Worm (Caenorhabditis elegans) whole organism, L4 larva: ENCODE measurements around the gene acr-2.
A peak's percentile ranks its signal among the peaks of the same experiment; 100 is the strongest.

Source experiments
- F49E8.2 ChIP-seq: sonication (generic microtip); optimal IDR thresholded peaks from 2 replicates; lab custom pipeline; 2016; ENCODE audit warnings: missing compliant biosample characterization, mild to moderate bottlenecking, missing genetic modification characterization, borderline replicate concordance
- R02D3.7 ChIP-seq: fragments of 150-350 bp; sonication (generic microtip); optimal IDR thresholded peaks from 3 replicates; lab custom pipeline; 2014; ENCODE audit warnings: missing biosample characterization, missing genetic modification characterization
- Y48G9A.11 ChIP-seq: fragments of 200-800 bp; sonication (Bioruptor generic); IDR thresholded peaks from 2 replicates; pipeline ENCODE4 v1.3.6; 2022; ENCODE audit warnings: missing genetic modification reagents, missing genetic modification characterization, missing compliant biosample characterization
- Y75B8A.6 ChIP-seq: fragments of 200-800 bp; sonication (Bioruptor generic); IDR thresholded peaks from 2 replicates; pipeline ENCODE4 v1.3.6; 2022; ENCODE audit warnings: missing genetic modification reagents, missing genetic modification characterization, missing compliant biosample characterization
- ZK337.2 ChIP-seq: fragments of 200-800 bp; sonication (Bioruptor generic); IDR thresholded peaks from 2 replicates; pipeline ENCODE4 v1.3.6; 2022; ENCODE audit warnings: missing genetic modification reagents, missing genetic modification characterization, missing compliant biosample characterization
- ZK546.5 ChIP-seq, 2 experiments: sonication (generic microtip); optimal IDR thresholded peaks; 2 replicates each; lab custom pipeline; 2017; ENCODE audit warnings: missing biosample characterization in 2 of 2, missing genetic modification characterization in 2 of 2
- ama-1 ChIP-seq: fragments of 150-350 bp; optimal IDR thresholded peaks from 2 replicates; lab custom pipeline; 2014; ENCODE audit warnings: inconsistent platforms, mixed read lengths
- attf-4 ChIP-seq: sonication (generic microtip); optimal IDR thresholded peaks from 3 replicates; lab custom pipeline; 2017; ENCODE audit warnings: missing biosample characterization, missing genetic modification characterization
- ceh-28 ChIP-seq: fragments of 150-350 bp; optimal IDR thresholded peaks from 2 replicates; lab custom pipeline; 2014; ENCODE audit warnings: missing biosample characterization, missing genetic modification reagents, missing genetic modification characterization
- ceh-32 ChIP-seq: sonication (generic microtip); optimal IDR thresholded peaks from 2 replicates; lab custom pipeline; 2016; ENCODE audit warnings: mild to moderate bottlenecking, missing genetic modification characterization, missing compliant biosample characterization; ENCODE audit not compliant: poor library complexity
- ceh-44 ChIP-seq: fragments of 200-800 bp; sonication (Bioruptor generic); IDR thresholded peaks from 2 replicates; pipeline ENCODE4 v1.3.6; 2022; ENCODE audit warnings: missing genetic modification reagents, missing genetic modification characterization, missing compliant biosample characterization
- ceh-62 ChIP-seq: sonication (generic microtip); optimal IDR thresholded peaks from 2 replicates; lab custom pipeline; 2017; ENCODE audit warnings: missing biosample characterization, missing genetic modification characterization
- ctbp-1 ChIP-seq: fragments of 200-800 bp; sonication (Bioruptor generic); IDR thresholded peaks from 2 replicates; pipeline ENCODE4 v1.3.6; 2022; ENCODE audit warnings: missing genetic modification reagents, missing genetic modification characterization, missing compliant biosample characterization
- daf-19 ChIP-seq: fragments of 200-800 bp; sonication (Bioruptor generic); conservative IDR thresholded peaks from 2 replicates; pipeline ENCODE4 v1.3.6; 2022; ENCODE audit warnings: missing genetic modification characterization, missing compliant biosample characterization
- dpl-1 ChIP-seq: fragments of 150-350 bp; optimal IDR thresholded peaks from 2 replicates; lab custom pipeline; 2014; ENCODE audit warnings: missing biosample characterization, missing genetic modification reagents, missing genetic modification characterization
- egl-27 ChIP-seq: sonication (generic microtip); optimal IDR thresholded peaks from 3 replicates; lab custom pipeline; 2017; ENCODE audit warnings: missing biosample characterization, missing genetic modification reagents, missing genetic modification characterization
- fos-1 ChIP-seq: fragments of 150-350 bp; optimal IDR thresholded peaks from 2 replicates; lab custom pipeline; 2014; ENCODE audit warnings: missing biosample characterization, missing genetic modification characterization
- hif-1 ChIP-seq, 2 experiments: sonication (generic microtip); optimal IDR thresholded peaks; 2 replicates each; lab custom pipeline; 2016 to 2017; ENCODE audit warnings: missing compliant biosample characterization in 2 of 2, missing genetic modification characterization in 2 of 2, missing genetic modification reagents in 2 of 2, missing genotype in 2 of 2, mild to moderate bottlenecking in 1 of 2
- lim-7 ChIP-seq: fragments of 200-800 bp; sonication (Bioruptor generic); IDR thresholded peaks from 2 replicates; pipeline ENCODE4 v1.3.6; 2022; ENCODE audit warnings: missing genetic modification characterization, missing compliant biosample characterization
- lin-1 ChIP-seq: fragments of 200-800 bp; sonication (Bioruptor generic); IDR thresholded peaks from 2 replicates; pipeline ENCODE4 v1.3.6; 2022; ENCODE audit warnings: missing genetic modification reagents, missing genetic modification characterization, missing compliant biosample characterization
- lin-13 ChIP-seq: fragments of 150-350 bp; optimal IDR thresholded peaks from 2 replicates; lab custom pipeline; 2014; ENCODE audit warnings: missing biosample characterization, missing genetic modification reagents, missing genetic modification characterization
- lin-29 ChIP-seq: fragments of 200-800 bp; sonication (Bioruptor generic); IDR thresholded peaks from 2 replicates; pipeline ENCODE4 v1.3.6; 2022; ENCODE audit warnings: missing genetic modification reagents, missing genetic modification characterization, missing compliant biosample characterization
- lin-38 ChIP-seq: fragments of 200-800 bp; sonication (Bioruptor generic); IDR thresholded peaks from 2 replicates; pipeline ENCODE4 v1.3.6; 2022; ENCODE audit warnings: missing genetic modification reagents, missing genetic modification characterization, missing compliant biosample characterization
- lin-39 ChIP-seq: fragments of 150-350 bp; optimal IDR thresholded peaks from 2 replicates; lab custom pipeline; 2014; ENCODE audit warnings: missing biosample characterization, missing genetic modification reagents, missing genetic modification characterization
- lsy-2 ChIP-seq, 2 experiments: fragments of 150-350 bp in 1 of 2; sonication (generic microtip) in 1 of 2; optimal IDR thresholded peaks; 2 replicates each; lab custom pipeline; 2014 to 2017; ENCODE audit warnings: missing biosample characterization in 2 of 2, missing genetic modification characterization in 2 of 2
- mdl-1 ChIP-seq, 2 experiments: fragments of 150-350 bp in 1 of 2; sonication (generic microtip) in 1 of 2; optimal IDR thresholded peaks; 2 replicates each; lab custom pipeline; 2014 to 2017; ENCODE audit warnings: missing biosample characterization in 2 of 2, missing genetic modification characterization in 2 of 2
- mes-2 ChIP-seq: sonication (generic microtip); optimal IDR thresholded peaks from 2 replicates; lab custom pipeline; 2016; ENCODE audit warnings: missing genotype, mild to moderate bottlenecking, missing genetic modification characterization, missing compliant biosample characterization; ENCODE audit not compliant: poor library complexity, severe bottlenecking
- mxl-3 ChIP-seq: fragments of 200-800 bp; sonication (Bioruptor generic); optimal IDR thresholded peaks from 2 replicates; lab custom pipeline; 2018; ENCODE audit warnings: mild to moderate bottlenecking, missing genetic modification characterization, missing compliant biosample characterization
- nhr-10 ChIP-seq: fragments of 150-350 bp; optimal IDR thresholded peaks from 2 replicates; lab custom pipeline; 2014; ENCODE audit warnings: missing biosample characterization, missing genetic modification characterization
- nhr-102 ChIP-seq: sonication (generic microtip); optimal IDR thresholded peaks from 2 replicates; lab custom pipeline; 2016; ENCODE audit warnings: mild to moderate bottlenecking, missing genetic modification characterization, moderate library complexity, missing compliant biosample characterization
- nhr-111 ChIP-seq: fragments of 200-800 bp; sonication (Bioruptor generic); optimal IDR thresholded peaks from 2 replicates; lab custom pipeline; 2018; ENCODE audit warnings: mild to moderate bottlenecking, missing genetic modification characterization, missing compliant biosample characterization
- nhr-28 ChIP-seq: fragments of 150-350 bp; optimal IDR thresholded peaks from 2 replicates; lab custom pipeline; 2014; ENCODE audit warnings: missing biosample characterization, missing genetic modification characterization
- nhr-41 ChIP-seq: fragments of 200-800 bp; sonication (Bioruptor generic); IDR thresholded peaks from 2 replicates; pipeline ENCODE4 v1.3.6; 2022; ENCODE audit warnings: missing genetic modification reagents, missing genetic modification characterization, missing compliant biosample characterization
- nhr-42 ChIP-seq: fragments of 200-800 bp; sonication (Bioruptor generic); IDR thresholded peaks from 2 replicates; pipeline ENCODE4 v1.3.6; 2022; ENCODE audit warnings: missing genetic modification characterization, missing compliant biosample characterization
- nhr-6 ChIP-seq: fragments of 150-350 bp; optimal IDR thresholded peaks from 2 replicates; lab custom pipeline; 2014; ENCODE audit warnings: missing biosample characterization, missing genetic modification characterization
- nhr-76 ChIP-seq: fragments of 150-350 bp; optimal IDR thresholded peaks from 2 replicates; lab custom pipeline; 2014; ENCODE audit warnings: missing biosample characterization, missing genetic modification characterization
- sdz-12 ChIP-seq: fragments of 200-800 bp; sonication (Bioruptor generic); optimal IDR thresholded peaks from 2 replicates; lab custom pipeline; 2018; ENCODE audit warnings: mild to moderate bottlenecking, missing genetic modification characterization, missing compliant biosample characterization
- set-16 ChIP-seq: fragments of 200-800 bp; sonication (Bioruptor generic); IDR thresholded peaks from 2 replicates; pipeline ENCODE4 v1.3.6; 2022; ENCODE audit warnings: missing genetic modification reagents, missing genetic modification characterization, missing compliant biosample characterization
- snpc-1.2 ChIP-seq: fragments of 200-800 bp; sonication (Bioruptor generic); IDR thresholded peaks from 2 replicates; pipeline ENCODE4 v1.3.6; 2022; ENCODE audit warnings: missing genetic modification reagents, missing genetic modification characterization, missing compliant biosample characterization
- spr-1 ChIP-seq: sonication (generic microtip); optimal IDR thresholded peaks from 2 replicates; lab custom pipeline; 2016; ENCODE audit warnings: mild to moderate bottlenecking, missing genetic modification characterization, missing compliant biosample characterization
- tag-97 ChIP-seq: fragments of 200-800 bp; sonication (Bioruptor generic); IDR thresholded peaks from 2 replicates; pipeline ENCODE4 v1.3.6; 2022; ENCODE audit warnings: missing genetic modification characterization, missing compliant biosample characterization
- tra-1 ChIP-seq: fragments of 200-800 bp; sonication (Bioruptor generic); IDR thresholded peaks from 2 replicates; pipeline ENCODE4 v1.3.6; 2022; ENCODE audit warnings: missing genetic modification reagents, missing genetic modification characterization, missing compliant biosample characterization
- unc-62 ChIP-seq, 3 experiments: fragments of 150-350 bp in 1 of 3; sonication (generic microtip); optimal IDR thresholded peaks in 2 of 3; peaks in 1 of 3; 1 replicate in 1 of 3; 2 replicates in 2 of 3; lab custom pipeline; 2014 to 2017; ENCODE audit warnings: missing biosample characterization in 3 of 3, missing genetic modification characterization in 3 of 3, missing genetic modification reagents in 3 of 3, missing genotype in 1 of 3
- zfp-3 ChIP-seq: fragments of 200-800 bp; sonication (Bioruptor generic); conservative IDR thresholded peaks from 2 replicates; pipeline ENCODE4 v1.3.6; 2022; ENCODE audit warnings: missing genetic modification reagents, missing genetic modification characterization, missing compliant biosample characterization
- zip-11 ChIP-seq: fragments of 200-800 bp; sonication (Bioruptor generic); IDR thresholded peaks from 2 replicates; pipeline ENCODE4 v1.3.6; 2022; ENCODE audit warnings: missing genetic modification characterization, missing compliant biosample characterization
- ztf-7 ChIP-seq: fragments of 150-350 bp; optimal IDR thresholded peaks from 2 replicates; lab custom pipeline; 2014; ENCODE audit warnings: missing biosample characterization, missing genetic modification characterization

The acr-2 gene

DNA sequence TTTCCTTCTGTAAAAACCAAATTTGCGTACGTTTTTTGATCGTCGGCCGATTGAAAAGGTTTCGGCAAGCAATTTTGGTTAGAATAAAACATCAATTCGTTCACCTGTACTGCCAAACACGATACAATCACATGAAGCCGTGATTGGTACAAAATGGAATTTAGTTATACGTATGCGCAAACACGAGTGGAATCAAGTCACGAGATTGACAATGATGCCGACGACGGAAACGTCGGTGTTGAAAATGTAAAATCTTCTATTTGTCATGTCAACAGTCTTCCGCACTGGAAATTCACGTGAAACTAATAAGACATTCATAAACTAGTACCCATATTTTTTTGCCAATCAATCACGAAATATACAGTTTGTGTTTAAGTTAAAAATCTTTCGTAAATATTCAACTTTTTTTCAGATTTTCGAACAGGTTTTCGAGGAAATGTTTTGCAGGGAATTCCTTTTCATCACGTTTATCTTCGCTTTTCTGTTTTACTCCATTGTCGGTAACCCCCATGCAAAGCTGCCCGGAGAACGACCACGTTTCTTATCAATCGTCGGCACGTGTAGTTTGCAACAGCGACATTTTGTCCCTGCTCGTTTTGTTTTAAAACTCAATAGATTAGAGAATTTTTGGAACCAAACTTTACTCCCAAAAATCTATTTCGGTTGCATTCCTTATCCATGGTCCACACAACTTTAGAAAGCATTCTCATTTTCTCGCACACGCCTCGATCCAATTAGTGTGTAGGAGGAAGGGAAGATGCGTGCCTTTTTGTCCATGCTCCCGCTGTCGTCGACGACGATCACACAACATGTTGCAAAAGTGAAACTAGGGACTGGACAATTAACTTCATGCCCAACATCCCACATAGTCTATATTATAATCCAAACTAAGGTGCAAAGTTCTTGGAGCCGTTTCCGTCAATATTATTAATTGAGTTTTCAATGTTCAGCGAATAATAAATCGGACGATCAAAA, 37.0 kb downstream of the acr-2 start (continued):
- TF ChIP-seq daf-19 (GFP tag; lab: Robert Waterston, UW) (no peak), ceh-32 (tag; lab: Kevin White, UChicago) (no peak), nhr-42 (GFP tag; lab: Robert Waterston, UW) (no peak), lin-1 (GFP tag; lab: Robert Waterston, UW) (no peak), ztf-7 (tag; lab: Kevin White, UChicago) (no peak), ceh-44 (GFP tag; lab: Robert Waterston, UW) (no peak), egl-27 (tag; lab: Kevin White, UChicago) (no peak), lin-38 (no peak), ceh-28 (no peak), ama-1 (no peak), R02D3.7 (no peak)

DNA sequence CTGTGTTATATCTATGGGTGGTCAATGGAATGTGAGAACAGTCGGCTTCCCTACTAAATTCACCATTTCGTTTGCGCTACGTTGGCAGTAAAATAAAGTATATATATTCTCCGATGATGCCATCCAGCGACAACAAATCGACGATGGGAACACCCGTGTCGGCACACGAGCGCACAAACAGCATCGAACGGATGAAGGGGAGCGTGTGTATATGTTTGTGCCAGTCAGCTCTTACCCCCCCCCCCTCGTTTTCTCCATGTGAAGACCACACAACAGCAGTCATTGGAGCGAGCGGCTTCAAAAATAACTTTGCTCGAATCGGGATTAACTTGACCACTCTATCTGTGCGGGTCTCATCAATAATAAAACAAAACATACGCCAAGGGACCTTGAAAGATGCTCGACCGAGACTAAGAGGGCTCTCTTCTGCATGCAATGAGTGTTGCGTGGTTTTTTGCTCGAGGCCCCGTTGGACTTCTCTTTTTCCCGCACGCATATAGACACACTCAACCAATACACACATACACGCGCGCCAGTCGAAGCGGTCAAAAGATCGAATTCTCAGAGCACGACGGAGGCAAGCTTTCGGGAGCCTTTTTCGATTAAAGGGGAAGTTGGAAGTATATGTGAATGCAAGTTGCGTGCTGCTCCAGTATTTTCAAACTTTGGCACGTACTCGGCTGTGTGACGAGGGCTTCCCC, 38.1 kb downstream of the acr-2 start:
- TF ChIP-seq attf-4 (no peak), ctbp-1 (GFP tag; lab: Robert Waterston, UW) (0 out of 2 replicates have a peak, but pooled peaks have one; percentile 21), nhr-10 (tag; lab: Kevin White, UChicago) (no peak), set-16 (GFP tag; lab: Robert Waterston, UW) (no peak), lsy-2 (tag; optimal IDR thresholded peaks at IDR 0.05; lab: Kevin White, UChicago) (no peak), ZK337.2 (GFP tag; lab: Robert Waterston, UW) (no peak), nhr-42 (GFP tag; lab: Robert Waterston, UW) (no peak), tag-97 (no peak), fos-1 (tag; lab: Kevin White, UChicago) (no peak), dpl-1 (GFP tag; lab: Kevin White, UChicago) (no peak), spr-1 (tag; lab: Kevin White, UChicago) (no peak), mes-2 (tag; lab: Kevin White, UChicago) (peak; percentile 1), ceh-62 (no peak), lim-7 (GFP tag; lab: Robert Waterston, UW) (no peak), Y75B8A.6 (no peak), lin-39 (no peak), nhr-41 (GFP tag; lab: Robert Waterston, UW) (no peak), mdl-1 (tag; optimal IDR thresholded peaks at IDR 0.05; lab: Kevin White, UChicago) (peak in 1 of 2 experiments; percentile 87), mxl-3 (no peak), zip-11 (GFP tag; lab: Robert Waterston, UW) (no peak), hif-1 (tag; optimal IDR thresholded peaks at IDR 0.05; lab: Kevin White, UChicago) (peak in 1 of 2 experiments; percentile 78), nhr-111 (GFP tag; lab: Kevin White, UChicago) (no peak), nhr-28 (tag; lab: Kevin White, UChicago) (no peak), nhr-76 (tag; lab: Kevin White, UChicago) (no peak), ZK546.5 (tag; optimal IDR thresholded peaks at IDR 0.05; lab: Kevin White, UChicago) (no peak), unc-62 (GFP tag; optimal IDR thresholded peaks at IDR 0.05 in 1 of 2; lab: Kevin White, UChicago) (peak in 1 of 2 experiments; percentile 70), unc-62 (tag; optimal IDR thresholded peaks at IDR 0.05; lab: Kevin White, UChicago) (no peak), ceh-32 (tag; lab: Kevin White, UChicago) (no peak), tra-1 (GFP tag; lab: Robert Waterston, UW) (no peak), snpc-1.2 (GFP tag; lab: Robert Waterston, UW) (no peak), R02D3.7 (no peak), sdz-12 (GFP tag; lab: Kevin White, UChicago) (peak; percentile 58), F49E8.2 (tag; lab: Kevin White, UChicago) (no peak), Y48G9A.11 (no peak), nhr-102 (tag; lab: Kevin White, UChicago) (no peak), lin-29 (GFP tag; lab: Robert Waterston, UW) (no peak), lin-13 (GFP tag; lab: Kevin White, UChicago) (no peak), nhr-6 (no peak), zfp-3 (no peak)
